Fruit fly (Drosophila melanogaster): ENCODE results near the gene CG3527.

Gene CG3527

dm6 chrX:4581769-4582168, 30.0 kb downstream of the CG3527 start (continued):
- TF ChIP-seq gro (GFP tag; optimal IDR thresholded peaks at IDR 0.05) (no peak), CG8388 (GFP tag; optimal IDR thresholded peaks at IDR 0.05) (peak; percentile 51), CG8281 (tag; optimal IDR thresholded peaks at IDR 0.05) (no peak), NC2α (GFP tag; optimal IDR thresholded peaks at IDR 0.05) (no peak), CG31388 (GFP tag; optimal IDR thresholded peaks at IDR 0.05) (no peak), CG6765 (GFP tag; optimal IDR thresholded peaks at IDR 0.05) (no peak), CG8944 (GFP tag; optimal IDR thresholded peaks at IDR 0.05) (no peak), lilli (GFP tag; optimal IDR thresholded peaks at IDR 0.05) (peak; percentile 18), bsh (GFP tag; optimal IDR thresholded peaks at IDR 0.05) (peak in 1 of 2 experiments; percentile 82), ro (GFP tag; IDR thresholded peaks at IDR 0.05) (no peak; the same call in 1 of the 2 replicates), Ada2b (GFP tag; IDR thresholded peaks at IDR 0.05) (0 out of 2 replicates have a peak, but pooled peaks have one; percentile 19), crp (GFP tag; optimal IDR thresholded peaks at IDR 0.05) (no peak), C15 (GFP tag; IDR thresholded peaks at IDR 0.05) (no peak), CG7839 (tag; optimal IDR thresholded peaks at IDR 0.05) (peak; percentile 61), Gsc (GFP tag; IDR thresholded peaks at IDR 0.05) (no peak), mirr (GFP tag; optimal IDR thresholded peaks at IDR 0.05) (no peak), CG13296 (GFP tag; optimal IDR thresholded peaks at IDR 0.05) (no peak), Opbp (GFP tag; IDR thresholded peaks at IDR 0.05; ENCODE audit: partially characterized antibody) (no peak), abd-A (tag; optimal IDR thresholded peaks at IDR 0.05) (no peak), CG4707 (GFP tag; optimal IDR thresholded peaks at IDR 0.05) (no peak), CG10959 (GFP tag; IDR thresholded peaks at IDR 0.05) (peak; percentile 48; the same call in 1 of the 2 replicates), Pdp1 (GFP tag; optimal IDR thresholded peaks at IDR 0.05) (peak; percentile 10 to 21), CG30020 (tag; optimal IDR thresholded peaks at IDR 0.05) (no peak), CG7271 (tag; optimal IDR thresholded peaks at IDR 0.05) (no peak), hb (GFP tag; IDR thresholded peaks at IDR 0.05; ENCODE audit: partially characterized antibody) (no peak), gcm2 (GFP tag; optimal IDR thresholded peaks at IDR 0.05) (no peak), CrebB (tag; optimal IDR thresholded peaks at IDR 0.05) (no peak), CG1792 (GFP tag; optimal IDR thresholded peaks at IDR 0.05) (no peak), ken (GFP tag; IDR thresholded peaks at IDR 0.05) (0 out of 3 replicates have a peak, but pooled peaks have one; percentile 11), stc (GFP tag; IDR thresholded peaks at IDR 0.05) (0 out of 2 replicates have a peak, but pooled peaks have one; percentile 5), NfI (GFP tag; optimal IDR thresholded peaks at IDR 0.05) (no peak), ab (GFP tag; optimal IDR thresholded peaks at IDR 0.05) (no peak), hth (optimal IDR thresholded peaks at IDR 0.05) (no peak), cad (GFP tag; optimal IDR thresholded peaks at IDR 0.05) (no peak), tx (GFP tag; optimal IDR thresholded peaks at IDR 0.05) (no peak), Gug (GFP tag; IDR thresholded peaks at IDR 0.05) (no peak), gem (tag; optimal IDR thresholded peaks at IDR 0.05) (peak; percentile 70), esg (GFP tag; conservative IDR thresholded peaks at IDR 0.05) (no peak), dmrt99B (tag; optimal IDR thresholded peaks at IDR 0.05) (peak; percentile 45), CG9876 (GFP tag; optimal IDR thresholded peaks at IDR 0.05) (no peak), croc (GFP tag; conservative IDR thresholded peaks at IDR 0.05) (peak; percentile 34; the same call in 1 of the 3 replicates), HLH54F (GFP tag; optimal IDR thresholded peaks at IDR 0.05) (no peak), CHES-1-like (GFP tag; optimal IDR thresholded peaks at IDR 0.05) (no peak), Xbp1 (GFP tag; optimal IDR thresholded peaks at IDR 0.05) (peak; percentile 22), HLHmδ (GFP tag; optimal IDR thresholded peaks at IDR 0.05) (no peak), bcd (GFP tag; optimal IDR thresholded peaks at IDR 0.05) (peak; percentile 10), CG31441 (GFP tag; IDR thresholded peaks at IDR 0.05) (peak; percentile 53; the same call in 1 of the 2 replicates), zf30C (GFP tag; optimal IDR thresholded peaks at IDR 0.05) (no peak), mld (GFP tag; IDR thresholded peaks at IDR 0.05; ENCODE audit: partially characterized antibody) (no peak), CG9817 (tag; optimal IDR thresholded peaks at IDR 0.05) (no peak), ara (GFP tag; IDR thresholded peaks at IDR 0.05) (peak; percentile 66)
